Worm (Caenorhabditis elegans): ENCODE data around the gene gei-8.

gei-8 gene

DNA sequence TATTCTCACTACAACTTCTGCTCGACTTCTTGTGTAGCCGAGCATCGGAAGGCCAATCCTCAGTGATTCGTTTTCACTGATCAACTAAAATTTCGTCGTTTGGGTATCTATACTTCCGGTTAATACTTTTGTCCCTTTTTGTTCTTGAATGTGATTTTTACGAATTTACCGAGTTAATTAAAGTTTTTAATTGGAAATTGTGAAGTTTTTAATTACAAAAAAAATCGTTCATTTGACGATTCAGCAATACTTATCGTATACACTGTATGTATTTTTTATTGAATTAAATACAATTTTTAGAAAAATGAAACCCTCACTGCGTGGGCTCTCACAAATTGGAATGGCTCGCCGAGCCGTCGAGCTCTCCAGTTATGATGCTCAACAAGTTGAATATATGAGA, 29.6 kb downstream of the gei-8 start, which contains the start of gene idi-1:
Gene idi-1 (plus strand): TSS at position 301 of the 400 bp plus-strand sequence.
- TF ChIP-seq tbx-8 (GFP tag; optimal IDR thresholded peaks at IDR 0.05) (no peak), drap-1 (GFP tag; optimal IDR thresholded peaks at IDR 0.05) (no peak), ceh-83 (GFP tag; optimal IDR thresholded peaks at IDR 0.05) (no peak), blmp-1 (tag; optimal IDR thresholded peaks at IDR 0.05) (no peak), snpc-4 (tag; optimal IDR thresholded peaks at IDR 0.05) (no peak), elt-3 (tag; optimal IDR thresholded peaks at IDR 0.05) (no peak)

DNA sequence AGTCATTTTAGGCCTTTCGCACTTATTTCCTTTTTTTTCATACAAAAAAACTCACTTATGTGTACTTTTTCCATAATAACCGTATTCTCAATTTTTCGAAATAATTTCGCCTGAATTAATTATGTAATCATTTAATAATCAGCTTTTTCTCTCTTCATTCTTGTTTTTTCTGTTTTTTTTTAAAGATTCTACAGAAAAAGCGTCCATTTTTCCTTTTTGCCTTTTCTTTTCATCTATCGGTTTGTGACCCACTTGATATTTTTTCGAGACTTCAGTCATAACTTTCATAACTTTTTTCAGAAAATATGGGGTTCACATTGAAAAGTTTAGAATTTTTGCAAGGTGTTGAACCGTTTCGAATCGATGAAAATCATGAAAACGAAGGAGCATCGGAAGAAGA, 32.8 kb downstream of the gei-8 start, which contains the start of gene vms-1:
Gene vms-1 (plus strand): TSS at position 301 of the 400 bp plus-strand sequence.
- no peak for TF ChIP-seq mls-2 (tag; optimal IDR thresholded peaks at IDR 0.05)
- TF ChIP-seq mab-5 (tag; optimal IDR thresholded peaks at IDR 0.05), result no peak
- TF ChIP-seq snpc-4 (tag; optimal IDR thresholded peaks at IDR 0.05), result no peak
- TF ChIP-seq ceh-83 (GFP tag; optimal IDR thresholded peaks at IDR 0.05), result no peak

DNA sequence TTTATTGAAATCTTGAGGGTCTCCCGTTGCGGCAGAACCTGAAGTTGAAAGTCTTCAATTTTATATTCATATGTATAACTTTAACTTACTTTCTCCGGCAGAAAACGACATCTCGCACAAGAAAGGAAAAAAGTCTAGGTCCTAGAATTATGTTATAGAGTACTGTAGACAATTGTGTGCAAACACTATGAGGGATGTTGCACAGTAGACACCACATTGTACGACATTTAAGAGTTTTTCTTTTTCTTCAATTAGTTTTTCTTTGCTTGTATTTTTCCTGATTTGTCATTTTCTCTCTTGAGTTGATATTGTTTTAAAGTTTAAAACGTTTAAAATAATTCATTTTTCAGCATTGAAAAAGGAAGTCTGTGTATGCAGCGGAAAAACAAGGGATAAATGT, 35.7 kb downstream of the gei-8 start, which contains the start of the genes K06H7.7 and grp-1:
Gene K06H7.7 (minus strand): TSS at position 121 of the 400 bp plus-strand sequence.
Gene grp-1 (plus strand): TSS at position 351 of the 400 bp plus-strand sequence.
- no peak for TF ChIP-seq zip-8 (tag; optimal IDR thresholded peaks at IDR 0.05)
- no peak for TF ChIP-seq hlh-1 (tag; optimal IDR thresholded peaks at IDR 0.05)
- TF ChIP-seq tbx-8 (GFP tag; optimal IDR thresholded peaks at IDR 0.05), result no peak
- TF ChIP-seq snpc-4 (tag; optimal IDR thresholded peaks at IDR 0.05), result no peak
- TF ChIP-seq mls-2 (tag; optimal IDR thresholded peaks at IDR 0.05), result no peak
- TF ChIP-seq nhr-76 (tag; optimal IDR thresholded peaks at IDR 0.05), result no peak
- no peak for TF ChIP-seq flh-1 (GFP tag; optimal IDR thresholded peaks at IDR 0.05)
- no peak for TF ChIP-seq elt-3 (tag; optimal IDR thresholded peaks at IDR 0.05)
- TF ChIP-seq cnd-1 (tag; optimal IDR thresholded peaks at IDR 0.05), result no peak
- TF ChIP-seq bed-3 (GFP tag; optimal IDR thresholded peaks at IDR 0.05), result no peak
- no peak for TF ChIP-seq nhr-237 (tag; optimal IDR thresholded peaks at IDR 0.05)
- no peak for TF ChIP-seq ceh-39 (tag; optimal IDR thresholded peaks at IDR 0.05)
- TF ChIP-seq ztf-11 (tag; optimal IDR thresholded peaks at IDR 0.05), result no peak
- TF ChIP-seq ham-2 (GFP tag; optimal IDR thresholded peaks at IDR 0.05), result no peak
- TF ChIP-seq ceh-83 (GFP tag; optimal IDR thresholded peaks at IDR 0.05), result no peak
- peak; percentile 82 for TF ChIP-seq ces-1 (GFP tag; optimal IDR thresholded peaks at IDR 0.05)
- no peak for TF ChIP-seq blmp-1 (tag; optimal IDR thresholded peaks at IDR 0.05)
- TF ChIP-seq ceh-43 (GFP tag; optimal IDR thresholded peaks at IDR 0.05), result no peak
- no peak for TF ChIP-seq nhr-12 (tag; optimal IDR thresholded peaks at IDR 0.05)
- no peak for TF ChIP-seq nhr-2 (tag; optimal IDR thresholded peaks at IDR 0.05)
- peak; percentile 29 for TF ChIP-seq pha-4 (tag; optimal IDR thresholded peaks at IDR 0.05)
- TF ChIP-seq unc-120 (tag; optimal IDR thresholded peaks at IDR 0.05; ENCODE audit: poor library complexity, severe bottlenecking), result no peak
- TF ChIP-seq lsy-2 (tag; optimal IDR thresholded peaks at IDR 0.05), result peak; percentile 98
- no peak for TF ChIP-seq drap-1 (GFP tag; optimal IDR thresholded peaks at IDR 0.05)
- no peak for TF ChIP-seq unc-39 (tag; optimal IDR thresholded peaks at IDR 0.05)
- TF ChIP-seq lin-32 (GFP tag; optimal IDR thresholded peaks at IDR 0.05), result no peak
- TF ChIP-seq elt-1 (tag; optimal IDR thresholded peaks at IDR 0.05; ENCODE audit: borderline replicate concordance, insufficient read depth), result no peak
- no peak for TF ChIP-seq M03D4.4 (tag; optimal IDR thresholded peaks at IDR 0.05)
- no peak for TF ChIP-seq unc-62 (GFP tag; optimal IDR thresholded peaks at IDR 0.05)
- peak; percentile 25 for TF ChIP-seq mep-1 (tag; optimal IDR thresholded peaks at IDR 0.05)
- no peak for TF ChIP-seq sem-2 (GFP tag; optimal IDR thresholded peaks at IDR 0.05)
- no peak for TF ChIP-seq sptf-1 (tag; optimal IDR thresholded peaks at IDR 0.05)
- no peak for TF ChIP-seq mab-5 (tag; optimal IDR thresholded peaks at IDR 0.05)
- no peak for TF ChIP-seq nhr-28 (tag; optimal IDR thresholded peaks at IDR 0.05)
- no peak for TF ChIP-seq lin-13 (tag; optimal IDR thresholded peaks at IDR 0.05)

DNA sequence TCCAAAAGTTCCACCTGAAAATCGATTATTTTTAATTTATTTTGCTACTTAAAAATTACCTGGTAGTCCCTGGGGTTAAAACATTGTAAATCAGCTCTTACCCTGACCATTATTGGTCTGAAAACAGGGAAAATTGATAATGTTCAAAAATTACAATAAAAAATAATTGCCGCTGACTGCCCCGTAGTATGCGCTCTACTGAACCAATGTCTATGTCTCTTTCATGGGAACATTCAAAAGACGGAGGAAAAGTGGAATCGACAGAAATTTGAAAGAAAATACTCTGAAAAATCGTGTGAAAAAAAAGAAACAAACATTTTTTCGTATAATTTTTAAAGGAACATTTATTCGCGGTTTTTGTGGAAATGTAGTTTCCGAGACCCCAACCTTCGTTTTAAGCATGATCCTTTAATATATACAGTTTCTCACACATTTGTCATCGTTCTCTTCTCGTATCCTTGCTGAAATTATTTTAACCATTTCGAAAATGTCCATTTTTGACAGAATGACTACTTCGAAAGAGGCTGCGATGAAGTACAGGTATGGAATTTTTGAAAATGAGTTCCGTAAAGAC, 40.8 kb downstream of the gei-8 start, which contains the start of the genes dcr-1 and apc-2:
Gene dcr-1 (minus strand): TSS at position 117 of the 574 bp plus-strand sequence.
Gene apc-2 (plus strand): TSS at position 465 of the 574 bp plus-strand sequence.
- no peak for TF ChIP-seq mep-1 (tag; optimal IDR thresholded peaks at IDR 0.05)
- TF ChIP-seq flh-1 (GFP tag; optimal IDR thresholded peaks at IDR 0.05), result no peak
- no peak for TF ChIP-seq elt-1 (tag; optimal IDR thresholded peaks at IDR 0.05; ENCODE audit: borderline replicate concordance, insufficient read depth)
- no peak for TF ChIP-seq zip-8 (tag; optimal IDR thresholded peaks at IDR 0.05)
